Worm (Caenorhabditis elegans) whole organism, young adult: ENCODE results near the gene F37A4.1.

Experiments used
- C06A6.2 ChIP-seq: fragments of 200-800 bp; sonication (Bioruptor generic); conservative IDR thresholded peaks from 2 replicates; pipeline ENCODE4 v1.3.6; 2022; ENCODE audit warnings: missing genetic modification characterization, missing compliant biosample characterization
- D2030.7 ChIP-seq: fragments of 200-800 bp; sonication (Bioruptor generic); IDR thresholded peaks from 2 replicates; pipeline ENCODE4 v1.3.6; 2022; ENCODE audit warnings: missing genetic modification reagents, missing genetic modification characterization, missing compliant biosample characterization
- F10E7.11 ChIP-seq: sonication (generic microtip); optimal IDR thresholded peaks from 2 replicates; lab custom pipeline; 2017; ENCODE audit warnings: mild to moderate bottlenecking, missing genetic modification characterization, moderate library complexity, missing compliant biosample characterization
- F23B12.7 ChIP-seq: sonication (generic microtip); optimal IDR thresholded peaks from 2 replicates; lab custom pipeline; 2017; ENCODE audit warnings: missing genetic modification characterization, mild to moderate bottlenecking, missing compliant biosample characterization, antibody characterized with exemption, moderate library complexity; ENCODE audit not compliant: insufficient read depth
- F33H1.4 ChIP-seq: fragments of 200-800 bp; sonication (Bioruptor generic); IDR thresholded peaks from 2 replicates; pipeline ENCODE4 v1.3.6; 2022; ENCODE audit warnings: missing genetic modification reagents, missing genetic modification characterization, missing compliant biosample characterization
- F52B5.7 ChIP-seq: sonication (generic microtip); optimal IDR thresholded peaks from 2 replicates; lab custom pipeline; 2016; ENCODE audit warnings: mild to moderate bottlenecking, missing genetic modification characterization, missing compliant biosample characterization
- K11D2.4 ChIP-seq: fragments of 200-800 bp; sonication (Bioruptor generic); IDR thresholded peaks from 2 replicates; pipeline ENCODE4 v1.3.6; 2022; ENCODE audit warnings: missing genetic modification reagents, missing genetic modification characterization, missing compliant biosample characterization
- T07F8.4 ChIP-seq: sonication (generic microtip); optimal IDR thresholded peaks from 2 replicates; lab custom pipeline; 2016; ENCODE audit warnings: mild to moderate bottlenecking, missing genetic modification characterization, moderate library complexity, missing compliant biosample characterization
- Y53F4B.3 ChIP-seq: fragments of 200-800 bp; sonication (Bioruptor generic); IDR thresholded peaks from 2 replicates; pipeline ENCODE4 v1.3.6; 2022; ENCODE audit warnings: missing genetic modification reagents, missing genetic modification characterization, missing compliant biosample characterization
- Y53G8AR.9 ChIP-seq: fragments of 200-800 bp; sonication (Bioruptor generic); conservative IDR thresholded peaks from 2 replicates; pipeline ENCODE4 v1.3.6; 2022; ENCODE audit warnings: missing genetic modification reagents, missing genetic modification characterization, missing compliant biosample characterization
- Y95B8A.8 ChIP-seq: fragments of 200-800 bp; sonication (Bioruptor generic); IDR thresholded peaks from 2 replicates; pipeline ENCODE4 v1.3.6; 2022; ENCODE audit warnings: missing genetic modification reagents, missing genetic modification characterization, missing compliant biosample characterization
- cebp-2 ChIP-seq: fragments of 200-800 bp; sonication (Bioruptor generic); IDR thresholded peaks from 2 replicates; pipeline ENCODE4 v1.3.6; 2022; ENCODE audit warnings: missing genetic modification characterization, missing compliant biosample characterization
- ceh-58 ChIP-seq: fragments of 200-800 bp; sonication (Bioruptor generic); IDR thresholded peaks from 2 replicates; pipeline ENCODE4 v1.3.6; 2022; ENCODE audit warnings: missing genetic modification characterization, missing compliant biosample characterization
- efl-1 ChIP-seq: fragments of 150-350 bp; optimal IDR thresholded peaks from 2 replicates; lab custom pipeline; 2014; ENCODE audit warnings: missing biosample characterization, missing genetic modification reagents, missing genetic modification characterization
- egl-18 ChIP-seq: fragments of 200-800 bp; sonication (Bioruptor generic); IDR thresholded peaks from 2 replicates; pipeline ENCODE4 v1.3.6; 2022; ENCODE audit warnings: missing genetic modification reagents, missing genetic modification characterization, missing compliant biosample characterization
- egl-44 ChIP-seq: fragments of 200-800 bp; sonication (Bioruptor generic); IDR thresholded peaks from 2 replicates; pipeline ENCODE4 v1.3.6; 2022; ENCODE audit warnings: missing genetic modification reagents, missing genetic modification characterization, missing compliant biosample characterization
- ets-4 ChIP-seq: fragments of 200-800 bp; sonication (Bioruptor generic); optimal IDR thresholded peaks from 2 replicates; lab custom pipeline; 2018; ENCODE audit warnings: mild to moderate bottlenecking, missing genetic modification characterization, missing compliant biosample characterization
- gei-17 ChIP-seq: fragments of 200-800 bp; sonication (Bioruptor generic); optimal IDR thresholded peaks from 2 replicates; lab custom pipeline; 2018; ENCODE audit warnings: mild to moderate bottlenecking, missing genetic modification characterization, missing compliant biosample characterization
- let-526 ChIP-seq: fragments of 200-800 bp; sonication (Bioruptor generic); IDR thresholded peaks from 2 replicates; pipeline ENCODE4 v1.3.6; 2022; ENCODE audit warnings: missing genetic modification reagents, missing genetic modification characterization, missing compliant biosample characterization
- lir-1 ChIP-seq: fragments of 200-800 bp; sonication (Bioruptor generic); conservative IDR thresholded peaks from 2 replicates; pipeline ENCODE4 v1.3.6; 2022; ENCODE audit warnings: missing genetic modification reagents, missing genetic modification characterization, missing compliant biosample characterization
- madf-3 ChIP-seq: fragments of 200-800 bp; sonication (Bioruptor generic); IDR thresholded peaks from 2 replicates; pipeline ENCODE4 v1.3.6; 2022; ENCODE audit warnings: missing genetic modification reagents, missing genetic modification characterization, missing compliant biosample characterization
- madf-8 ChIP-seq: fragments of 200-800 bp; sonication (Bioruptor generic); conservative IDR thresholded peaks from 2 replicates; pipeline ENCODE4 v1.3.6; 2022; ENCODE audit warnings: missing genetic modification reagents, missing genetic modification characterization, missing compliant biosample characterization
- mel-28 ChIP-seq: sonication (generic microtip); optimal IDR thresholded peaks from 2 replicates; lab custom pipeline; 2016; ENCODE audit warnings: borderline replicate concordance, mild to moderate bottlenecking, missing genetic modification characterization, missing compliant biosample characterization
- mxl-1 ChIP-seq: sonication (generic microtip); optimal IDR thresholded peaks from 2 replicates; lab custom pipeline; 2016; ENCODE audit warnings: missing genetic modification characterization, missing compliant biosample characterization
- nfya-1 ChIP-seq: sonication (generic microtip); optimal IDR thresholded peaks from 2 replicates; lab custom pipeline; 2017; ENCODE audit warnings: antibody characterized with exemption, missing compliant biosample characterization, missing genetic modification characterization, borderline replicate concordance; ENCODE audit not compliant: insufficient read depth
- nhr-179 ChIP-seq: sonication (generic microtip); optimal IDR thresholded peaks from 2 replicates; lab custom pipeline; 2016; ENCODE audit warnings: mild to moderate bottlenecking, missing genetic modification characterization, missing compliant biosample characterization
- nhr-80 ChIP-seq: sonication (generic microtip); optimal IDR thresholded peaks from 2 replicates; lab custom pipeline; 2016; ENCODE audit warnings: missing genetic modification characterization, missing compliant biosample characterization
- pha-4 ChIP-seq: fragments of 150-350 bp; sonication (generic microtip); optimal IDR thresholded peaks from 2 replicates; lab custom pipeline; 2014; ENCODE audit warnings: missing biosample characterization, missing genetic modification reagents, missing genetic modification characterization
- rpc-1 ChIP-seq, 2 experiments: fragments of 150-350 bp in 1 of 2; sonication (generic microtip) in 1 of 2; optimal IDR thresholded peaks; 2 replicates each; lab custom pipeline; 2014 to 2018; ENCODE audit warnings: missing biosample characterization in 1 of 2, missing genetic modification characterization in 1 of 2, missing genetic modification reagents in 1 of 2, missing genotype in 1 of 2
- snpc-3.4 ChIP-seq: sonication (generic microtip); optimal IDR thresholded peaks from 2 replicates; lab custom pipeline; 2017; ENCODE audit warnings: missing genetic modification characterization, mild to moderate bottlenecking, missing compliant biosample characterization, antibody characterized with exemption, moderate library complexity, missing genotype, missing genetic modification reagents
- snpc-4 ChIP-seq, 5 experiments: fragments of 150-350 bp in 1 of 5; sonication (generic microtip) in 4 of 5; optimal IDR thresholded peaks; 2 replicates each; lab custom pipeline; 2014 to 2018; ENCODE audit warnings: missing genetic modification characterization in 5 of 5, missing biosample characterization in 3 of 5, antibody characterized with exemption in 2 of 5, mild to moderate bottlenecking in 2 of 5, missing compliant biosample characterization in 2 of 5, missing genotype in 2 of 5, moderate library complexity in 2 of 5, missing genetic modification reagents in 1 of 5
- ztf-26 ChIP-seq: sonication (generic microtip); optimal IDR thresholded peaks from 2 replicates; lab custom pipeline; 2017; ENCODE audit warnings: missing genetic modification characterization, missing compliant biosample characterization
- ztf-3 ChIP-seq: fragments of 200-800 bp; sonication (Bioruptor generic); optimal IDR thresholded peaks from 2 replicates; lab custom pipeline; 2018; ENCODE audit warnings: mild to moderate bottlenecking, missing genetic modification characterization, missing compliant biosample characterization

Gene F37A4.1

ce11 chrIII:6709983-6710382 is 13.2 kb upstream of the F37A4.1 start, which contains the start of gene isw-1 (continued):
- TF ChIP-seq rpc-1 (optimal IDR thresholded peaks at IDR 0.05; lab: Kevin White, UChicago) (no peak), rpc-1 (tag; optimal IDR thresholded peaks at IDR 0.05; lab: Kevin White, UChicago) (no peak), pha-4 (tag; lab: Kevin White, UChicago) (no peak), nhr-80 (tag; lab: Kevin White, UChicago) (no peak), nhr-179 (tag; lab: Kevin White, UChicago) (no peak), F23B12.7 (peak; percentile 47), let-526 (no peak), nfya-1 (tag; lab: Kevin White, UChicago) (no peak)

DNA sequence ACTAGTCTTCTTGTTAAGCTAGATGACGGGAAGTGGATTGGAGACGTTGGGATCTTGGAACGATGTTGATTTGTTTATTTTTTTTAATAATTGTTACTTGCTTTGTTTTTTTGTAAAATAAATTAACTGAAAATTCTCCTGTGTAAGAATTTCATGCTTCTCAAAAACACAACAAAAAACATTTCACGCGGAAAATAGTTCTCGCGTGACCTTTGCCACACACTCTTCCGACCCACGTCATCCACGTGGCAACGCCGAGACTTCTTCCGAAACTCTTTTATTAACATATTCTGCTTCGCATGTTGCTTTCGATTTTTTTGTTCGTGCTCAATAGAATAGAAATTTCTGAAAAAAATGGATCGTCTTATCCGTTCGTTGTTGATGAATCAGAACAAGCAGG is 11.6 kb upstream of the F37A4.1 start, which contains the start of gene F37A4.5:
F37A4.5 (plus strand) TSS at position 301 of the 400 bp plus-strand sequence.
- TF ChIP-seq ztf-3 (no peak), ceh-58 (GFP tag; lab: Robert Waterston, UW) (no peak), F10E7.11 (tag; lab: Kevin White, UChicago) (no peak), ets-4 (GFP tag; lab: Kevin White, UChicago) (no peak), T07F8.4 (tag; lab: Kevin White, UChicago) (no peak), mxl-1 (tag; lab: Kevin White, UChicago) (no peak), K11D2.4 (no peak)

DNA sequence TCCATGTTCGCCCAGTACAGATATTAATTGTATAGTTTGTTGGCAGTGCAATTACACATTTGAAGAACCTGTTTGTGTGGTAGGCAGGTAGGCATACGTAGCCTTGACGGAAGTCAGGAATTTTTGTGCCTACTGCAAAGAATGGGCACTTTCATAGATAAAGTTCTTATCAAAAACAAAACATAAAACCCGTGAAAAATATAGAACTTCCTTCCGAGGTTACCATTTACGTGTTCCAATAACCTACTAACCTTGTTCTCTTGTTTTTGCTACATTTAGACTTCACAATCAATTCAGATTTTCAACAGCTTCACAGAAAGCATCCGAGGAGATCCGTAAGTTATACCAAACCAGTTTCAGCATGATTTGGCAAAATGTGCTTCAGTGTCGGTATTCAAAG is 9.9 kb upstream of the F37A4.1 start, which contains the start of gene F37A4.4:
F37A4.4 (plus strand) TSS at position 301 of the 400 bp plus-strand sequence.
- no peak for TF ChIP-seq cebp-2 (GFP tag; lab: Robert Waterston, UW)
- no peak for TF ChIP-seq ztf-26 (tag; lab: Kevin White, UChicago)
- TF ChIP-seq efl-1: no peak
- no peak for TF ChIP-seq madf-8
- no peak for TF ChIP-seq egl-18 (GFP tag; lab: Robert Waterston, UW)
- TF ChIP-seq F33H1.4: no peak
- no peak for TF ChIP-seq K11D2.4
- TF ChIP-seq madf-3 (GFP tag; lab: Robert Waterston, UW): no peak
- TF ChIP-seq D2030.7 (GFP tag; lab: Robert Waterston, UW): no peak
- no peak for TF ChIP-seq snpc-4 (GFP tag; optimal IDR thresholded peaks at IDR 0.05; lab: Kevin White, UChicago)
- no peak for TF ChIP-seq snpc-4 (tag; optimal IDR thresholded peaks at IDR 0.05; lab: Kevin White, UChicago)
- no peak for TF ChIP-seq Y95B8A.8 (GFP tag; lab: Robert Waterston, UW)
- no peak for TF ChIP-seq F52B5.7 (tag; lab: Kevin White, UChicago)
- no peak for TF ChIP-seq Y53F4B.3

DNA sequence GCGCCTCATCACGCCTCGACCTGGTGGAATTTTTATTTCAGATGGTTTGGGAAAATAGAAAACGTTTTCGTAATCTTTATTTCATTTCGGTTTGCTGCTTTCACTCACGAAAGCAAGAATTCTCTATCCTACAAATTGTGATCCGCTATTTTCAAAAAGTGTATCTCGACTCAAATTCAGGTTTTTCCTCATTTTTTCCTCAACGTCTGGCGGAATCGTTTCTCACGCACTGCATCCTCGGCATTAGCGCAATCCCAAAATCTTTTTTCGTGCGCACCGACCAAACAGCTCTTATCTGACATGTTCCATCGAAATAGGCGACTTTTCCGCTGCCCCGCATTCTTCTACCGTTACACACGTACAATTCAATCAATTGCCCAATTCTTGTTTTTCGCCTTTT is 4.9 kb upstream of the F37A4.1 start, which contains the start of gene F37A4.3:
F37A4.3 (plus strand) TSS at position 301 of the 400 bp plus-strand sequence.
- no peak for TF ChIP-seq C06A6.2 (GFP tag; lab: Robert Waterston, UW)
- TF ChIP-seq let-526: no peak
- TF ChIP-seq snpc-3.4 (tag; lab: Kevin White, UChicago): no peak
- no peak for TF ChIP-seq K11D2.4
- TF ChIP-seq gei-17 (GFP tag; lab: Kevin White, UChicago): no peak
- TF ChIP-seq egl-44 (GFP tag; lab: Robert Waterston, UW): no peak
- no peak for TF ChIP-seq Y53G8AR.9 (GFP tag; lab: Robert Waterston, UW)
- TF ChIP-seq pha-4 (tag; lab: Kevin White, UChicago): no peak
- TF ChIP-seq ceh-58 (GFP tag; lab: Robert Waterston, UW): no peak
- TF ChIP-seq lir-1 (GFP tag; lab: Robert Waterston, UW): no peak
- TF ChIP-seq mel-28 (tag; lab: Kevin White, UChicago): no peak
